Worm (Caenorhabditis elegans) whole organism, L1 larva: ENCODE data around the gene nol-6.

Source experiments
- C16A3.4 ChIP-seq: fragments of 150-350 bp; optimal IDR thresholded peaks from 2 replicates; lab custom pipeline; 2014; ENCODE audit warnings: missing biosample characterization, missing genetic modification characterization
- Y116A8C.19 ChIP-seq: sonication (generic microtip); optimal IDR thresholded peaks from 2 replicates; lab custom pipeline; 2016; ENCODE audit warnings: missing compliant biosample characterization, missing genetic modification characterization, borderline replicate concordance
- aha-1 ChIP-seq: fragments of 150-350 bp; optimal IDR thresholded peaks from 2 replicates; lab custom pipeline; 2014; ENCODE audit warnings: missing biosample characterization, missing genetic modification characterization
- ceh-8 ChIP-seq: fragments of 200-800 bp; sonication (Bioruptor generic); optimal IDR thresholded peaks from 2 replicates; lab custom pipeline; 2018; ENCODE audit warnings: mild to moderate bottlenecking, missing genetic modification characterization, moderate library complexity, missing compliant biosample characterization
- ceh-82 ChIP-seq, 3 experiments: fragments of 150-350 bp in 1 of 3; sonication (generic microtip) in 2 of 3; optimal IDR thresholded peaks; 2 replicates each; lab custom pipeline; 2014 to 2017; ENCODE audit warnings: missing biosample characterization in 3 of 3, missing genetic modification characterization in 3 of 3
- ceh-88 ChIP-seq: fragments of 200-800 bp; sonication (Bioruptor generic); IDR thresholded peaks from 2 replicates; pipeline ENCODE4 v1.3.6; 2022; ENCODE audit warnings: missing genetic modification characterization, missing compliant biosample characterization
- ceh-90 ChIP-seq: sonication (generic microtip); optimal IDR thresholded peaks from 2 replicates; lab custom pipeline; 2016; ENCODE audit warnings: missing genetic modification characterization, missing compliant biosample characterization
- dsc-1 ChIP-seq: sonication (generic microtip); optimal IDR thresholded peaks from 2 replicates; lab custom pipeline; 2016; ENCODE audit warnings: mild to moderate bottlenecking, missing genetic modification characterization, missing compliant biosample characterization
- efl-1 ChIP-seq, 4 experiments: fragments of 150-350 bp; optimal IDR thresholded peaks in 3 of 4; peaks in 1 of 4; 1 replicate in 1 of 4; 2 replicates in 3 of 4; lab custom pipeline; 2014; ENCODE audit warnings: missing biosample characterization in 2 of 4, missing genetic modification characterization in 2 of 4, missing genetic modification reagents in 2 of 4
- efl-3 ChIP-seq: fragments of 200-800 bp; sonication (Bioruptor generic); optimal IDR thresholded peaks from 2 replicates; lab custom pipeline; 2018; ENCODE audit warnings: mild to moderate bottlenecking, missing genetic modification characterization, missing compliant biosample characterization
- egl-13 ChIP-seq: sonication (generic microtip); optimal IDR thresholded peaks from 2 replicates; lab custom pipeline; 2016; ENCODE audit warnings: missing genotype, missing genetic modification reagents, missing genetic modification characterization, missing compliant biosample characterization
- elt-2 ChIP-seq: sonication (generic microtip); optimal IDR thresholded peaks from 2 replicates; lab custom pipeline; 2016; ENCODE audit warnings: missing genetic modification characterization, mild to moderate bottlenecking, inconsistent platforms, missing compliant biosample characterization, missing genetic modification reagents
- elt-3 ChIP-seq, 6 experiments: fragments of 150-350 bp in 1 of 6; sonication (generic microtip); optimal IDR thresholded peaks; 2 replicates each; lab custom pipeline; 2017 to 2018; ENCODE audit warnings: missing biosample characterization in 6 of 6, missing genetic modification characterization in 6 of 6, inconsistent platforms in 1 of 6
- fkh-8 ChIP-seq: sonication (generic microtip); optimal IDR thresholded peaks from 2 replicates; lab custom pipeline; 2016; ENCODE audit warnings: mild to moderate bottlenecking, missing genetic modification characterization, missing compliant biosample characterization
- grh-1 ChIP-seq: fragments of 200-800 bp; sonication (Bioruptor generic); IDR thresholded peaks from 2 replicates; pipeline ENCODE4 v1.3.6; 2022; ENCODE audit warnings: missing genetic modification reagents, missing genetic modification characterization, missing compliant biosample characterization
- hlh-17 ChIP-seq: fragments of 200-800 bp; sonication (Bioruptor generic); optimal IDR thresholded peaks from 2 replicates; lab custom pipeline; 2018; ENCODE audit warnings: missing genetic modification characterization, mild to moderate bottlenecking, missing compliant biosample characterization, moderate library complexity, borderline replicate concordance
- irx-1 ChIP-seq: sonication (generic microtip); optimal IDR thresholded peaks from 2 replicates; lab custom pipeline; 2016; ENCODE audit warnings: missing genetic modification characterization, missing compliant biosample characterization
- isw-1 ChIP-seq: fragments of 200-800 bp; sonication (Bioruptor generic); IDR thresholded peaks from 2 replicates; pipeline ENCODE4 v1.3.6; 2022; ENCODE audit warnings: missing genetic modification characterization, missing compliant biosample characterization
- lin-13 ChIP-seq: fragments of 150-350 bp; optimal IDR thresholded peaks from 2 replicates; lab custom pipeline; 2014; ENCODE audit warnings: missing biosample characterization, missing genetic modification reagents, missing genetic modification characterization
- lin-15B ChIP-seq: fragments of 150-350 bp; sonication (generic microtip); optimal IDR thresholded peaks from 3 replicates; lab custom pipeline; 2014; ENCODE audit warnings: missing biosample characterization, missing genetic modification characterization
- lin-35 ChIP-seq, 2 experiments: fragments of 150-350 bp; optimal IDR thresholded peaks; 2 replicates each; lab custom pipeline; 2014; ENCODE audit warnings: missing biosample characterization in 2 of 2, missing genetic modification characterization in 2 of 2, missing genetic modification reagents in 2 of 2
- lin-39 ChIP-seq: fragments of 150-350 bp; optimal IDR thresholded peaks from 2 replicates; lab custom pipeline; 2014; ENCODE audit warnings: missing biosample characterization, missing genetic modification reagents, missing genetic modification characterization
- lir-3 ChIP-seq: sonication (generic microtip); optimal IDR thresholded peaks from 2 replicates; lab custom pipeline; 2016; ENCODE audit warnings: mild to moderate bottlenecking, missing genetic modification characterization, moderate library complexity, missing compliant biosample characterization; ENCODE audit not compliant: poor library complexity
- lsy-2 ChIP-seq, 2 experiments: fragments of 150-350 bp; optimal IDR thresholded peaks; 2 replicates each; lab custom pipeline; 2014; ENCODE audit warnings: missing biosample characterization in 2 of 2, missing genetic modification characterization in 2 of 2
- mdl-1 ChIP-seq, 2 experiments: fragments of 150-350 bp; optimal IDR thresholded peaks; 2 replicates each; lab custom pipeline; 2014 to 2017; ENCODE audit warnings: missing biosample characterization in 2 of 2, missing genetic modification characterization in 2 of 2, inconsistent platforms in 1 of 2
- mep-1 ChIP-seq: fragments of 150-350 bp; optimal IDR thresholded peaks from 2 replicates; lab custom pipeline; 2014; ENCODE audit warnings: missing biosample characterization, missing genetic modification characterization
- nhr-11 ChIP-seq: fragments of 150-350 bp; optimal IDR thresholded peaks from 2 replicates; lab custom pipeline; 2014; ENCODE audit warnings: missing biosample characterization, missing genetic modification characterization
- nhr-12 ChIP-seq: sonication (generic microtip); optimal IDR thresholded peaks from 2 replicates; lab custom pipeline; 2017; ENCODE audit warnings: missing biosample characterization, missing genetic modification characterization
- nhr-19 ChIP-seq: fragments of 200-800 bp; sonication (Bioruptor generic); conservative IDR thresholded peaks from 2 replicates; pipeline ENCODE4 v1.3.6; 2022; ENCODE audit warnings: missing genetic modification characterization, missing compliant biosample characterization
- nhr-20 ChIP-seq: sonication (generic microtip); optimal IDR thresholded peaks from 2 replicates; lab custom pipeline; 2016; ENCODE audit warnings: mild to moderate bottlenecking, missing genetic modification characterization, missing compliant biosample characterization
- nhr-237 ChIP-seq: fragments of 150-350 bp; optimal IDR thresholded peaks from 2 replicates; lab custom pipeline; 2014; ENCODE audit warnings: missing biosample characterization, missing genetic modification characterization
- nhr-47 ChIP-seq: sonication (generic microtip); optimal IDR thresholded peaks from 2 replicates; lab custom pipeline; 2016; ENCODE audit warnings: mild to moderate bottlenecking, missing genetic modification characterization, moderate library complexity, missing compliant biosample characterization
- nhr-71 ChIP-seq: sonication (generic microtip); optimal IDR thresholded peaks from 2 replicates; lab custom pipeline; 2016; ENCODE audit warnings: mild to moderate bottlenecking, missing genetic modification characterization, moderate library complexity, missing compliant biosample characterization
- nhr-77 ChIP-seq: fragments of 150-350 bp; optimal IDR thresholded peaks from 2 replicates; lab custom pipeline; 2014; ENCODE audit warnings: missing biosample characterization, missing genetic modification characterization
- nhr-84 ChIP-seq: sonication (generic microtip); optimal IDR thresholded peaks from 2 replicates; lab custom pipeline; 2017; ENCODE audit warnings: missing biosample characterization, missing genetic modification characterization
- nhr-90 ChIP-seq: sonication (generic microtip); optimal IDR thresholded peaks from 2 replicates; lab custom pipeline; 2016; ENCODE audit warnings: mild to moderate bottlenecking, missing genetic modification characterization, missing compliant biosample characterization; ENCODE audit not compliant: poor library complexity
- pag-3 ChIP-seq: sonication (generic microtip); optimal IDR thresholded peaks from 2 replicates; lab custom pipeline; 2017; ENCODE audit warnings: missing genetic modification characterization, mild to moderate bottlenecking, missing compliant biosample characterization, antibody characterized with exemption, borderline replicate concordance; ENCODE audit not compliant: insufficient read depth
- pqm-1 ChIP-seq: sonication (generic microtip); optimal IDR thresholded peaks from 3 replicates; lab custom pipeline; 2017; ENCODE audit warnings: missing biosample characterization, missing genetic modification characterization
- rnt-1 ChIP-seq: sonication (generic microtip); optimal IDR thresholded peaks from 2 replicates; lab custom pipeline; 2016; ENCODE audit warnings: mild to moderate bottlenecking, missing genetic modification characterization, moderate library complexity, missing compliant biosample characterization
- snpc-4 ChIP-seq: fragments of 150-350 bp; optimal IDR thresholded peaks from 2 replicates; lab custom pipeline; 2014; ENCODE audit warnings: missing biosample characterization, missing genetic modification characterization
- sox-4 ChIP-seq: sonication (generic microtip); optimal IDR thresholded peaks from 2 replicates; lab custom pipeline; 2016; ENCODE audit warnings: missing genetic modification characterization, missing compliant biosample characterization
- sptf-1 ChIP-seq: fragments of 150-350 bp; optimal IDR thresholded peaks from 2 replicates; lab custom pipeline; 2014; ENCODE audit warnings: missing biosample characterization, missing genetic modification characterization
- sup-37 ChIP-seq: fragments of 200-800 bp; sonication (Bioruptor generic); optimal IDR thresholded peaks from 2 replicates; lab custom pipeline; 2018; ENCODE audit warnings: mild to moderate bottlenecking, missing genetic modification characterization, missing compliant biosample characterization
- tbx-2 ChIP-seq: sonication (generic microtip); optimal IDR thresholded peaks from 2 replicates; lab custom pipeline; 2016; ENCODE audit warnings: missing genetic modification characterization, missing compliant biosample characterization
- unc-130 ChIP-seq: fragments of 150-350 bp; optimal IDR thresholded peaks from 2 replicates; lab custom pipeline; 2017; ENCODE audit warnings: missing biosample characterization, missing genetic modification characterization, inconsistent platforms
- unc-62 ChIP-seq: fragments of 150-350 bp; optimal IDR thresholded peaks from 2 replicates; lab custom pipeline; 2014; ENCODE audit warnings: missing biosample characterization, missing genetic modification reagents, missing genetic modification characterization
- unc-86 ChIP-seq: sonication (generic microtip); optimal IDR thresholded peaks from 2 replicates; lab custom pipeline; 2016; ENCODE audit warnings: missing genetic modification characterization, missing compliant biosample characterization
- vab-15 ChIP-seq: sonication (generic microtip); optimal IDR thresholded peaks from 2 replicates; lab custom pipeline; 2017; ENCODE audit warnings: missing genotype, mild to moderate bottlenecking, missing genetic modification characterization, missing compliant biosample characterization
- xbp-1 ChIP-seq: sonication (generic microtip); optimal IDR thresholded peaks from 2 replicates; lab custom pipeline; 2016; ENCODE audit warnings: missing genetic modification characterization, missing compliant biosample characterization
- zip-4 ChIP-seq: fragments of 200-800 bp; sonication (Bioruptor generic); optimal IDR thresholded peaks from 2 replicates; lab custom pipeline; 2018; ENCODE audit warnings: mild to moderate bottlenecking, missing genetic modification characterization, moderate library complexity, missing compliant biosample characterization
- ztf-11 ChIP-seq, 2 experiments: sonication (generic microtip); optimal IDR thresholded peaks; 2 replicates each; lab custom pipeline; 2016 to 2017; ENCODE audit warnings: missing genetic modification characterization in 2 of 2, missing biosample characterization in 1 of 2, missing compliant biosample characterization in 1 of 2

Gene nol-6

ce11 chrII:1402167-1402619 is 35.1 kb downstream of the nol-6 start, which contains the start of gene Y51H7C.7:
TSS of gene Y51H7C.7 (plus strand) at chrII:1402569.
- peak in 1 of 2 experiments; percentile 57 for TF ChIP-seq ztf-11 (tag; optimal IDR thresholded peaks at IDR 0.05; lab: Kevin White, UChicago)
- TF ChIP-seq efl-1 (optimal IDR thresholded peaks at IDR 0.05; lab: Kevin White, UChicago), result peak; percentile 47 to 68
- TF ChIP-seq efl-1 (GFP tag; optimal IDR thresholded peaks at IDR 0.05 in 1 of 2; lab: Kevin White, UChicago), result peak; percentile 76 to 97
- no peak for TF ChIP-seq zip-4 (GFP tag; lab: Kevin White, UChicago)
- no peak for TF ChIP-seq nhr-71
- peak in 2 of 6 experiments; percentile 16 to 49 for TF ChIP-seq elt-3 (tag; optimal IDR thresholded peaks at IDR 0.05; lab: Kevin White, UChicago)
- peak; percentile 48 for TF ChIP-seq egl-13
- peak; percentile 76 for TF ChIP-seq dsc-1 (tag; lab: Kevin White, UChicago)
- peak; percentile 25 for TF ChIP-seq elt-2
- no peak for TF ChIP-seq ceh-90
- peak; percentile 12 for TF ChIP-seq lin-13 (GFP tag; lab: Kevin White, UChicago)
- peak; percentile 76 for TF ChIP-seq lin-39 (tag; lab: Kevin White, UChicago)
- no peak for TF ChIP-seq hlh-17 (GFP tag; lab: Kevin White, UChicago)
- peak; percentile 54 for TF ChIP-seq grh-1 (GFP tag; lab: Robert Waterston, UW)
- TF ChIP-seq ceh-88 (GFP tag; lab: Robert Waterston, UW), result no peak
- TF ChIP-seq nhr-90, result peak; percentile 74
- TF ChIP-seq nhr-84 (tag; lab: Kevin White, UChicago), result no peak
- TF ChIP-seq fkh-8 (tag; lab: Kevin White, UChicago), result peak; percentile 24
- TF ChIP-seq lsy-2 (tag; optimal IDR thresholded peaks at IDR 0.05; lab: Kevin White, UChicago), result peak in 1 of 2 experiments; percentile 84
- no peak for TF ChIP-seq efl-3 (GFP tag; lab: Kevin White, UChicago)
- peak; percentile 66 for TF ChIP-seq unc-86 (tag; lab: Kevin White, UChicago)
- no peak for TF ChIP-seq unc-62
- TF ChIP-seq nhr-237 (tag; lab: Kevin White, UChicago), result no peak
- peak; percentile 85 for TF ChIP-seq nhr-47
- TF ChIP-seq nhr-77 (tag; lab: Kevin White, UChicago), result no peak
- peak in 1 of 2 experiments; percentile 31 for TF ChIP-seq mdl-1 (tag; optimal IDR thresholded peaks at IDR 0.05; lab: Kevin White, UChicago)
- peak; percentile 4 for TF ChIP-seq aha-1 (tag; lab: Kevin White, UChicago)
- TF ChIP-seq pag-3 (tag; lab: Kevin White, UChicago), result no peak
- peak; percentile 68 for TF ChIP-seq nhr-20 (tag; lab: Kevin White, UChicago)
- no peak for TF ChIP-seq sup-37 (GFP tag; lab: Kevin White, UChicago)
- TF ChIP-seq rnt-1 (tag; lab: Kevin White, UChicago), result peak; percentile 73
- no peak for TF ChIP-seq mep-1 (tag; lab: Kevin White, UChicago)
- TF ChIP-seq snpc-4 (tag; lab: Kevin White, UChicago), result peak; percentile 58
- peak; percentile 74 for TF ChIP-seq tbx-2 (tag; lab: Kevin White, UChicago)
- no peak for TF ChIP-seq lir-3 (tag; lab: Kevin White, UChicago)
- no peak for TF ChIP-seq pqm-1
- TF ChIP-seq C16A3.4 (tag; lab: Kevin White, UChicago), result peak; percentile 27
- TF ChIP-seq nhr-12 (tag; lab: Kevin White, UChicago), result no peak
- TF ChIP-seq unc-130, result peak; percentile 58
- TF ChIP-seq irx-1, result peak; percentile 81
- peak; percentile 72 to 90 (median 72) for TF ChIP-seq ceh-82 (tag; optimal IDR thresholded peaks at IDR 0.05; lab: Kevin White, UChicago)
- TF ChIP-seq sox-4, result peak; percentile 10
- no peak for TF ChIP-seq Y116A8C.19 (tag; lab: Kevin White, UChicago)
- peak; percentile 37 to 66 for TF ChIP-seq lin-35 (GFP tag; optimal IDR thresholded peaks at IDR 0.05; lab: Kevin White, UChicago)
- TF ChIP-seq nhr-19, result peak; percentile 65
- peak; percentile 69 for TF ChIP-seq xbp-1 (tag; lab: Kevin White, UChicago)
- TF ChIP-seq lin-15B (tag; lab: Kevin White, UChicago), result peak; percentile 45
- TF ChIP-seq ceh-8 (GFP tag; lab: Kevin White, UChicago), result no peak
- TF ChIP-seq isw-1, result peak; percentile 56
- TF ChIP-seq nhr-11 (tag; lab: Kevin White, UChicago), result peak; percentile 10
- no peak for TF ChIP-seq vab-15 (tag; lab: Kevin White, UChicago)
- no peak for TF ChIP-seq sptf-1
